Worm (Caenorhabditis elegans) whole organism, late embryonic: ENCODE measurements around the gene srd-29.

Experiments
- K02D7.2 ChIP-seq: sonication (generic microtip); optimal IDR thresholded peaks from 2 replicates; lab custom pipeline; 2017; ENCODE audit warnings: mild to moderate bottlenecking, missing genetic modification characterization, missing compliant biosample characterization
- Y22D7AL.16 ChIP-seq: sonication (generic microtip); optimal IDR thresholded peaks from 2 replicates; lab custom pipeline; 2016; ENCODE audit warnings: missing genetic modification characterization, missing compliant biosample characterization
- ahr-1 ChIP-seq: sonication (generic microtip); optimal IDR thresholded peaks from 2 replicates; lab custom pipeline; 2016; ENCODE audit warnings: missing genetic modification characterization, missing compliant biosample characterization
- ama-1 ChIP-seq: fragments of 150-350 bp; optimal IDR thresholded peaks from 2 replicates; lab custom pipeline; 2014
- ceh-14 ChIP-seq: sonication (generic microtip); optimal IDR thresholded peaks from 2 replicates; lab custom pipeline; 2016; ENCODE audit warnings: missing genotype, missing genetic modification characterization, missing compliant biosample characterization
- ceh-19 ChIP-seq: fragments of 200-800 bp; sonication (Bioruptor generic); optimal IDR thresholded peaks from 2 replicates; lab custom pipeline; 2018; ENCODE audit warnings: mild to moderate bottlenecking, missing genetic modification characterization, missing compliant biosample characterization
- ceh-2 ChIP-seq: sonication (generic microtip); optimal IDR thresholded peaks from 2 replicates; lab custom pipeline; 2016; ENCODE audit warnings: missing genotype, missing genetic modification characterization, missing compliant biosample characterization
- ceh-22 ChIP-seq: sonication (generic microtip); optimal IDR thresholded peaks from 2 replicates; lab custom pipeline; 2017; ENCODE audit warnings: missing biosample characterization, missing genetic modification characterization
- ceh-24 ChIP-seq: sonication (generic microtip); optimal IDR thresholded peaks from 2 replicates; lab custom pipeline; 2016; ENCODE audit warnings: mild to moderate bottlenecking, missing genetic modification characterization, missing compliant biosample characterization
- ceh-30 ChIP-seq: fragments of 150-350 bp; optimal IDR thresholded peaks from 2 replicates; lab custom pipeline; 2014; ENCODE audit warnings: missing biosample characterization, missing genetic modification characterization
- ceh-31 ChIP-seq: sonication (generic microtip); optimal IDR thresholded peaks from 2 replicates; lab custom pipeline; 2016; ENCODE audit warnings: missing genetic modification characterization, missing compliant biosample characterization
- ceh-34 ChIP-seq: sonication (generic microtip); optimal IDR thresholded peaks from 2 replicates; lab custom pipeline; 2016; ENCODE audit warnings: mild to moderate bottlenecking, missing genetic modification characterization, missing compliant biosample characterization
- ceh-48 ChIP-seq: sonication (generic microtip); optimal IDR thresholded peaks from 2 replicates; lab custom pipeline; 2016; ENCODE audit warnings: missing genetic modification characterization, inconsistent platforms, missing compliant biosample characterization
- ceh-6 ChIP-seq: fragments of 200-800 bp; sonication (Bioruptor generic); optimal IDR thresholded peaks from 2 replicates; lab custom pipeline; 2018; ENCODE audit warnings: mild to moderate bottlenecking, missing genetic modification characterization, missing compliant biosample characterization
- ceh-9 ChIP-seq: sonication (generic microtip); optimal IDR thresholded peaks from 2 replicates; lab custom pipeline; 2016; ENCODE audit warnings: mild to moderate bottlenecking, missing genetic modification characterization, inconsistent platforms, missing compliant biosample characterization
- che-1 ChIP-seq: sonication (generic microtip); optimal IDR thresholded peaks from 2 replicates; lab custom pipeline; 2016; ENCODE audit warnings: mild to moderate bottlenecking, missing genetic modification characterization, missing compliant biosample characterization
- dmd-4 ChIP-seq: sonication (generic microtip); optimal IDR thresholded peaks from 2 replicates; lab custom pipeline; 2016; ENCODE audit warnings: borderline replicate concordance, missing genetic modification characterization, missing compliant biosample characterization
- elt-4 ChIP-seq: sonication (generic microtip); optimal IDR thresholded peaks from 2 replicates; lab custom pipeline; 2016; ENCODE audit warnings: missing genetic modification characterization, missing compliant biosample characterization
- ets-4 ChIP-seq: sonication (generic microtip); optimal IDR thresholded peaks from 2 replicates; lab custom pipeline; 2016; ENCODE audit warnings: missing genetic modification characterization, missing compliant biosample characterization
- eyg-1 ChIP-seq: sonication (generic microtip); optimal IDR thresholded peaks from 2 replicates; lab custom pipeline; 2016; ENCODE audit warnings: missing genotype, missing genetic modification characterization, missing compliant biosample characterization
- fkh-6 ChIP-seq: sonication (generic microtip); optimal IDR thresholded peaks from 2 replicates; lab custom pipeline; 2016; ENCODE audit warnings: missing genetic modification characterization, missing compliant biosample characterization
- hlh-15 ChIP-seq: sonication (generic microtip); optimal IDR thresholded peaks from 2 replicates; lab custom pipeline; 2016; ENCODE audit warnings: missing genetic modification characterization, missing compliant biosample characterization
- hlh-6 ChIP-seq: sonication (generic microtip); optimal IDR thresholded peaks from 2 replicates; lab custom pipeline; 2016; ENCODE audit warnings: missing genotype, missing genetic modification characterization, missing compliant biosample characterization
- hlh-8 ChIP-seq: sonication (generic microtip); optimal IDR thresholded peaks from 2 replicates; lab custom pipeline; 2016; ENCODE audit warnings: missing genotype, missing genetic modification characterization, missing compliant biosample characterization
- mec-3 ChIP-seq: sonication (generic microtip); optimal IDR thresholded peaks from 2 replicates; lab custom pipeline; 2016; ENCODE audit warnings: borderline replicate concordance, missing genetic modification characterization, missing compliant biosample characterization
- nhr-11 ChIP-seq: fragments of 150-350 bp; optimal IDR thresholded peaks from 2 replicates; lab custom pipeline; 2014; ENCODE audit warnings: missing biosample characterization, missing genetic modification characterization
- nhr-232 ChIP-seq: sonication (generic microtip); optimal IDR thresholded peaks from 2 replicates; lab custom pipeline; 2016; ENCODE audit warnings: missing genetic modification characterization, missing compliant biosample characterization
- pag-3 ChIP-seq: sonication (generic microtip); optimal IDR thresholded peaks from 2 replicates; lab custom pipeline; 2016; ENCODE audit warnings: missing compliant biosample characterization, missing genetic modification characterization, borderline replicate concordance
- pha-2 ChIP-seq: sonication (generic microtip); optimal IDR thresholded peaks from 2 replicates; lab custom pipeline; 2017; ENCODE audit warnings: mild to moderate bottlenecking, missing genetic modification characterization, missing compliant biosample characterization
- pros-1 ChIP-seq: fragments of 150-350 bp; optimal IDR thresholded peaks from 2 replicates; lab custom pipeline; 2014; ENCODE audit warnings: missing biosample characterization, missing genetic modification reagents, missing genetic modification characterization
- ref-2 ChIP-seq: sonication (generic microtip); optimal IDR thresholded peaks from 2 replicates; lab custom pipeline; 2016; ENCODE audit warnings: missing genetic modification characterization, missing compliant biosample characterization
- sox-2 ChIP-seq: fragments of 200-800 bp; sonication (Bioruptor generic); IDR thresholded peaks from 2 replicates; pipeline ENCODE4 v1.3.6; 2022; ENCODE audit warnings: missing genetic modification reagents, missing genetic modification characterization, missing compliant biosample characterization
- sox-4 ChIP-seq: sonication (generic microtip); optimal IDR thresholded peaks from 2 replicates; lab custom pipeline; 2017; ENCODE audit warnings: mild to moderate bottlenecking, missing genetic modification characterization, inconsistent platforms, missing compliant biosample characterization
- tbx-7 ChIP-seq: sonication (generic microtip); optimal IDR thresholded peaks from 2 replicates; lab custom pipeline; 2016; ENCODE audit warnings: missing genotype, missing genetic modification characterization, missing compliant biosample characterization
- ttx-3 ChIP-seq: sonication (generic microtip); optimal IDR thresholded peaks from 2 replicates; lab custom pipeline; 2016; ENCODE audit warnings: missing genetic modification reagents, missing genetic modification characterization, missing compliant biosample characterization
- unc-86 ChIP-seq: sonication (generic microtip); optimal IDR thresholded peaks from 2 replicates; lab custom pipeline; 2016; ENCODE audit warnings: missing genetic modification characterization, missing compliant biosample characterization
- ztf-16 ChIP-seq: sonication (generic microtip); optimal IDR thresholded peaks from 2 replicates; lab custom pipeline; 2017; ENCODE audit warnings: missing genetic modification characterization, missing compliant biosample characterization

Gene srd-29

ce11 chrV:7639356-7639755, 3.8 kb downstream of the srd-29 start:
- TF ChIP-seq ahr-1 (tag; lab: Kevin White, UChicago) (no peak), hlh-6 (tag; lab: Kevin White, UChicago) (no peak)

DNA sequence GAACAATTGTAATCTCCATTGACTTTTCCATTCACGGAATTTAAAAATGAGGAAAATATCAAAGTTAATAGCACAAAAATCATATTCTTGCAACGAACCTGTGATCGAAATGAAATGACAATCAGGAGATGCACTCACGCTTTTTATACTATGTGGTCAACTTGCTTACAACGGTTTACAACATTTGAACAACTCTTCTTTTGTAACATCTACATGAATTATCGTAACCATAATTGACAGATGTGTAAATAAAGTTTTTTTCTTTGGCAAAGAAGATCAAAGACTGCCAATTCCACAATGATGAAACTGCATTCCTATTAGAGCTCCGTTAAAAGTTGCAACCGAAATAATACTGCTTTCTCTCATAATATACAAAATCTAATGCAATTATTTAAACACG, 4.2 kb downstream of the srd-29 start, which contains the start of gene F07C4.10:
Gene F07C4.10 (minus strand): TSS at position 101 of the 400 bp plus-strand sequence.
- TF ChIP-seq mec-3 (tag; lab: Kevin White, UChicago) (no peak), sox-4 (tag; lab: Kevin White, UChicago) (no peak), eyg-1 (no peak), Y22D7AL.16 (tag; lab: Kevin White, UChicago) (no peak)

- TF ChIP-seq che-1 (tag; lab: Kevin White, UChicago) (no peak), ceh-9 (tag; lab: Kevin White, UChicago) (no peak), ama-1 (lab: Kevin White, UChicago) (no peak), pha-2 (tag; lab: Kevin White, UChicago) (no peak), sox-2 (GFP tag; lab: Robert Waterston, UW) (no peak), ets-4 (tag; lab: Kevin White, UChicago) (no peak), ceh-14 (no peak), ceh-22 (tag; lab: Kevin White, UChicago) (no peak), pag-3 (tag; lab: Kevin White, UChicago) (no peak), ceh-30 (tag; lab: Kevin White, UChicago) (no peak), ceh-48 (tag; lab: Kevin White, UChicago) (no peak), K02D7.2 (tag; lab: Kevin White, UChicago) (no peak), hlh-8 (no peak), eyg-1 (no peak)
These were observed 6.1 kb downstream of the srd-29 start for ce11 chrV:7641718-7642117.

- TF ChIP-seq ceh-14 = no peak
- TF ChIP-seq ref-2 (tag; lab: Kevin White, UChicago) = no peak
- no peak for TF ChIP-seq ahr-1 (tag; lab: Kevin White, UChicago)
- no peak for TF ChIP-seq sox-2 (GFP tag; lab: Robert Waterston, UW)
- no peak for TF ChIP-seq dmd-4
- no peak for TF ChIP-seq ceh-24
- no peak for TF ChIP-seq pha-2 (tag; lab: Kevin White, UChicago)
- TF ChIP-seq ztf-16 (tag; lab: Kevin White, UChicago) = no peak
- no peak for TF ChIP-seq ceh-34 (tag; lab: Kevin White, UChicago)
- TF ChIP-seq ceh-2 = no peak
- TF ChIP-seq tbx-7 (tag; lab: Kevin White, UChicago) = no peak
- TF ChIP-seq pag-3 (tag; lab: Kevin White, UChicago) = no peak
- no peak for TF ChIP-seq ceh-31
- TF ChIP-seq ceh-6 (GFP tag; lab: Kevin White, UChicago) = no peak
- TF ChIP-seq hlh-8 = no peak
- TF ChIP-seq unc-86 (tag; lab: Kevin White, UChicago) = no peak
- no peak for TF ChIP-seq nhr-232
These were observed 7.8 kb downstream of the srd-29 start, which contains the start of gene F07C4.11 for ce11 chrV:7643416-7643815. Gene F07C4.11, minus strand, starts transcription at chrV:7643516.

DNA sequence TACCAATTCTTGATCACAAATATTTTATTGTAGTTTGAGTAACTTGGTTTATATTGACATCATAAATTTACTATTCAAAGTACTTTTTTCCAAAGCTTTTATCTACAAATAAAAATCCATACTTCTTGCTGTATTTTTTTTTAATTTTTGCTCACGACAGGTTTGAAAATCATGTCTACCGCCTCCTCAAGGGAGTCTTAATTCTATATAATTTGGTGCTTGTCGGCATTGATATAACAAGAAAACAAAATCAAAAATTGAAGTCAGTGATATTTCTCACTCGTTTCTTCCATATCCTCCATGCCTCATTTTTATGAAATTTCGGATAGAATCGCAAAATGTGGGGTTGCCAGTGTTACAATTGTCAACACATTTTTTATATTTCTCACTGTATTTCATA, 9.9 kb downstream of the srd-29 start, which contains the start of gene str-47:
Gene str-47 (plus strand): TSS at position 301 of the 400 bp plus-strand sequence.
- no peak for TF ChIP-seq dmd-4
- no peak for TF ChIP-seq tbx-7 (tag; lab: Kevin White, UChicago)
- TF ChIP-seq ttx-3 (tag; lab: Kevin White, UChicago) = no peak
- no peak for TF ChIP-seq pros-1
- no peak for TF ChIP-seq nhr-11 (tag; lab: Kevin White, UChicago)
- TF ChIP-seq ceh-22 (tag; lab: Kevin White, UChicago) = no peak
- no peak for TF ChIP-seq hlh-15 (tag; lab: Kevin White, UChicago)
- no peak for TF ChIP-seq fkh-6
- TF ChIP-seq ceh-19 (GFP tag; lab: Kevin White, UChicago) = no peak
- TF ChIP-seq elt-4 (tag; lab: Kevin White, UChicago) = no peak
